Fruit fly (Drosophila melanogaster) whole organism, embryonic: ENCODE measurements around the gene Mtr3.
A peak's percentile ranks its signal among the peaks of the same experiment; 100 is the strongest.

Experiments
- ATbp ChIP-seq: fragments of 200-800 bp; sonication (Bioruptor generic); optimal IDR thresholded peaks from 2 replicates; lab custom pipeline; 2017; ENCODE audit warnings: missing biosample characterization, mild to moderate bottlenecking, missing genetic modification characterization, missing genetic modification reagents
- Adf1 ChIP-seq: fragments of 200-800 bp; sonication (Bioruptor generic); IDR thresholded peaks from 2 replicates; pipeline ENCODE4 v1.3.6; 2022; ENCODE audit warnings: missing biosample characterization, missing genetic modification characterization
- B-H2 ChIP-seq: fragments of 200-800 bp; sonication (Bioruptor generic); optimal IDR thresholded peaks from 2 replicates; lab custom pipeline; 2018; ENCODE audit warnings: missing biosample characterization, mild to moderate bottlenecking, missing genetic modification characterization
- C15 ChIP-seq: fragments of 200-800 bp; sonication (Bioruptor generic); IDR thresholded peaks from 3 replicates; pipeline ENCODE4 v1.3.6; 2022; ENCODE audit warnings: missing biosample characterization, missing genetic modification characterization
- CG10147 ChIP-seq: fragments of 200-800 bp; sonication (Bioruptor generic); optimal IDR thresholded peaks from 2 replicates; lab custom pipeline; 2019; ENCODE audit warnings: missing biosample characterization, mild to moderate bottlenecking, missing genetic modification characterization, moderate library complexity
- CG10267 ChIP-seq: fragments of 200-800 bp; sonication (Bioruptor generic); optimal IDR thresholded peaks from 2 replicates; lab custom pipeline; 2018; ENCODE audit warnings: missing biosample characterization, mild to moderate bottlenecking, missing genetic modification characterization, moderate library complexity
- CG10321 ChIP-seq: fragments of 200-800 bp; sonication (Bioruptor generic); IDR thresholded peaks from 2 replicates; pipeline ENCODE4 v1.3.6; 2022; ENCODE audit warnings: missing biosample characterization, missing genetic modification characterization
- CG11247 ChIP-seq: fragments of 200-800 bp; sonication (Bioruptor generic); IDR thresholded peaks from 2 replicates; pipeline ENCODE4 v1.3.6; 2022; ENCODE audit warnings: missing biosample characterization, missing genetic modification characterization
- CG12659 ChIP-seq: fragments of 200-800 bp; sonication (Bioruptor generic); optimal IDR thresholded peaks from 3 replicates; lab custom pipeline; 2017; ENCODE audit warnings: mild to moderate bottlenecking, missing biosample characterization, missing genetic modification reagents, missing genetic modification characterization
- CG12744 ChIP-seq: fragments of 200-800 bp; sonication (Bioruptor generic); optimal IDR thresholded peaks from 2 replicates; lab custom pipeline; 2016; ENCODE audit warnings: missing biosample characterization, missing genetic modification characterization
- CG14050 ChIP-seq: fragments of 200-800 bp; sonication (Bioruptor generic); IDR thresholded peaks from 3 replicates; pipeline ENCODE4 v1.3.6; 2022; ENCODE audit warnings: missing biosample characterization, missing genetic modification characterization
- CG15011 ChIP-seq: fragments of 200-800 bp; sonication (Bioruptor generic); optimal IDR thresholded peaks from 3 replicates; lab custom pipeline; 2018; ENCODE audit warnings: missing biosample characterization, mild to moderate bottlenecking, missing genetic modification characterization
- CG1647 ChIP-seq: fragments of 200-800 bp; sonication (Bioruptor generic); optimal IDR thresholded peaks from 3 replicates; lab custom pipeline; 2016; ENCODE audit warnings: missing biosample characterization, missing genetic modification characterization
- CG17802 ChIP-seq: fragments of 200-800 bp; sonication (Bioruptor generic); optimal IDR thresholded peaks from 2 replicates; lab custom pipeline; 2018; ENCODE audit warnings: missing biosample characterization, mild to moderate bottlenecking, missing genetic modification characterization, moderate library complexity
- CG17829 ChIP-seq: fragments of 200-800 bp; optimal IDR thresholded peaks from 2 replicates; lab custom pipeline; 2019; ENCODE audit warnings: missing biosample characterization, mild to moderate bottlenecking, missing genetic modification characterization, moderate library complexity
- CG1832 ChIP-seq: fragments of 200-800 bp; sonication (Bioruptor generic); optimal IDR thresholded peaks from 2 replicates; lab custom pipeline; 2017; ENCODE audit warnings: missing biosample characterization, mild to moderate bottlenecking, missing genetic modification characterization, inconsistent platforms
- CG31441 ChIP-seq: fragments of 200-800 bp; sonication (Bioruptor generic); IDR thresholded peaks from 2 replicates; pipeline ENCODE4 v1.3.6; 2022; ENCODE audit warnings: missing biosample characterization, missing genetic modification characterization
- CG4820 ChIP-seq: fragments of 200-800 bp; sonication (Bioruptor generic); optimal IDR thresholded peaks from 3 replicates; lab custom pipeline; 2016; ENCODE audit warnings: missing biosample characterization, missing genetic modification characterization
- CG8478 ChIP-seq: fragments of >200 bp; optimal IDR thresholded peaks from 2 replicates; lab custom pipeline; 2018
- CG9727 ChIP-seq: fragments of 200-800 bp; sonication (Bioruptor generic); optimal IDR thresholded peaks from 3 replicates; lab custom pipeline; 2017; ENCODE audit warnings: missing biosample characterization, mild to moderate bottlenecking, missing genetic modification characterization
- E2f2 ChIP-seq: fragments of 200-800 bp; sonication (Bioruptor generic); IDR thresholded peaks from 2 replicates; pipeline ENCODE4 v1.3.6; 2022; ENCODE audit warnings: missing biosample characterization, missing genetic modification characterization
- Hr3 ChIP-seq: fragments of 200-800 bp; sonication (Bioruptor generic); optimal IDR thresholded peaks from 3 replicates; lab custom pipeline; 2016; ENCODE audit warnings: missing biosample characterization, missing genetic modification characterization
- Hr39 ChIP-seq: fragments of >200 bp; optimal IDR thresholded peaks from 2 replicates; lab custom pipeline; 2017
- Hr51 ChIP-seq, 2 experiments: fragments of 200-800 bp; sonication (Bioruptor generic); optimal IDR thresholded peaks; 2 replicates in 1 of 2; 3 replicates in 1 of 2; lab custom pipeline; 2016 to 2018; ENCODE audit warnings: missing biosample characterization in 2 of 2, missing genetic modification characterization in 2 of 2, mild to moderate bottlenecking in 1 of 2, moderate library complexity in 1 of 2
- Hr78 ChIP-seq, 2 experiments: fragments of 200-800 bp in 1 of 2; fragments of >200 bp in 1 of 2; sonication (Bioruptor generic) in 1 of 2; optimal IDR thresholded peaks; 2 replicates each; lab custom pipeline; 2017 to 2019; ENCODE audit warnings: missing biosample characterization in 2 of 2, missing genetic modification characterization in 2 of 2, mild to moderate bottlenecking in 1 of 2, moderate library complexity in 1 of 2
- Hsf ChIP-seq: fragments of 200-800 bp; sonication (Bioruptor generic); optimal IDR thresholded peaks from 3 replicates; lab custom pipeline; 2016; ENCODE audit warnings: missing biosample characterization, missing genetic modification characterization
- Sox100B ChIP-seq: fragments of 200-800 bp; sonication (Bioruptor generic); optimal IDR thresholded peaks from 3 replicates; lab custom pipeline; 2018; ENCODE audit warnings: missing biosample characterization, mild to moderate bottlenecking, missing genetic modification characterization
- Taf1 ChIP-seq: fragments of 200-800 bp; sonication (Bioruptor generic); IDR thresholded peaks from 2 replicates; pipeline ENCODE4 v1.3.6; 2022; ENCODE audit warnings: missing biosample characterization, missing genetic modification characterization
- YL-1 ChIP-seq: fragments of 200-800 bp; sonication (Bioruptor generic); optimal IDR thresholded peaks from 3 replicates; lab custom pipeline; 2017; ENCODE audit warnings: missing biosample characterization, mild to moderate bottlenecking, missing genetic modification characterization
- bbx ChIP-seq: fragments of 200-800 bp; sonication (Bioruptor generic); IDR thresholded peaks from 2 replicates; pipeline ENCODE4 v1.3.6; 2022; ENCODE audit warnings: missing biosample characterization, missing genetic modification characterization; ENCODE audit not compliant: partially characterized antibody
- bowl ChIP-seq: fragments of 200-800 bp; sonication (Bioruptor generic); IDR thresholded peaks from 2 replicates; pipeline ENCODE4 v1.3.6; 2022; ENCODE audit warnings: missing biosample characterization, missing genetic modification characterization
- corto ChIP-seq: fragments of 200-800 bp; sonication (Bioruptor generic); optimal IDR thresholded peaks from 2 replicates; lab custom pipeline; 2016; ENCODE audit warnings: missing biosample characterization, mild to moderate bottlenecking, missing genetic modification characterization, moderate library complexity
- croc ChIP-seq: fragments of 200-800 bp; sonication (Bioruptor generic); conservative IDR thresholded peaks from 3 replicates; pipeline ENCODE4 v1.3.6; 2022; ENCODE audit warnings: missing biosample characterization, missing genetic modification characterization
- eve ChIP-seq, 2 experiments: fragments of >200 bp; optimal IDR thresholded peaks; 2 replicates each; lab custom pipeline; 2017; ENCODE audit warnings: missing biosample characterization in 2 of 2, missing genetic modification characterization in 2 of 2
- fd96Cb ChIP-seq: fragments of 200-800 bp; sonication (Bioruptor generic); optimal IDR thresholded peaks from 2 replicates; lab custom pipeline; 2018; ENCODE audit warnings: missing biosample characterization, mild to moderate bottlenecking, missing genetic modification characterization, moderate library complexity
- hb ChIP-seq: fragments of 200-800 bp; sonication (Bioruptor generic); IDR thresholded peaks from 3 replicates; pipeline ENCODE4 v1.3.6; 2022; ENCODE audit warnings: missing biosample characterization, missing genetic modification characterization; ENCODE audit not compliant: partially characterized antibody
- ind ChIP-seq: fragments of 200-800 bp; sonication (Bioruptor generic); optimal IDR thresholded peaks from 3 replicates; lab custom pipeline; 2016; ENCODE audit warnings: missing biosample characterization, missing genetic modification characterization
- lmd ChIP-seq: fragments of 200-800 bp; sonication (Bioruptor generic); IDR thresholded peaks from 2 replicates; pipeline ENCODE4 v1.3.6; 2022; ENCODE audit warnings: missing biosample characterization, missing genetic modification characterization
- pfk ChIP-seq: fragments of 200-800 bp; sonication (Bioruptor generic); optimal IDR thresholded peaks from 2 replicates; lab custom pipeline; 2018; ENCODE audit warnings: missing biosample characterization, mild to moderate bottlenecking, missing genetic modification characterization, moderate library complexity
- pnt ChIP-seq: fragments of 200-800 bp; sonication (Bioruptor generic); optimal IDR thresholded peaks from 3 replicates; lab custom pipeline; 2016; ENCODE audit warnings: missing biosample characterization, missing genetic modification characterization
- ranshi ChIP-seq: fragments of 200-800 bp; sonication (Bioruptor generic); IDR thresholded peaks from 2 replicates; pipeline ENCODE4 v1.3.6; 2022; ENCODE audit warnings: missing biosample characterization, missing genetic modification characterization
- sd ChIP-seq: fragments of 200-800 bp; sonication (Bioruptor generic); optimal IDR thresholded peaks from 3 replicates; lab custom pipeline; 2018; ENCODE audit warnings: missing biosample characterization, mild to moderate bottlenecking, missing genetic modification characterization, moderate library complexity
- sima ChIP-seq: fragments of 200-800 bp; sonication (Bioruptor generic); optimal IDR thresholded peaks from 2 replicates; lab custom pipeline; 2016; ENCODE audit warnings: missing biosample characterization, missing genetic modification characterization
- trem ChIP-seq: fragments of 200-800 bp; optimal IDR thresholded peaks from 3 replicates; lab custom pipeline; 2019; ENCODE audit warnings: missing biosample characterization, mild to moderate bottlenecking, missing genetic modification characterization, moderate library complexity
- trh ChIP-seq: fragments of 200-800 bp; sonication (Bioruptor generic); optimal IDR thresholded peaks from 2 replicates; lab custom pipeline; 2016; ENCODE audit warnings: missing biosample characterization, missing genetic modification characterization
- tup ChIP-seq: fragments of 200-800 bp; sonication (Bioruptor generic); optimal IDR thresholded peaks from 2 replicates; lab custom pipeline; 2016; ENCODE audit warnings: missing biosample characterization, mild to moderate bottlenecking, missing genetic modification characterization, moderate library complexity
- twi ChIP-seq: fragments of 200-800 bp; optimal IDR thresholded peaks from 2 replicates; lab custom pipeline; 2019; ENCODE audit warnings: missing biosample characterization, mild to moderate bottlenecking, missing genetic modification characterization, moderate library complexity
- wdn ChIP-seq: fragments of 200-800 bp; sonication (Bioruptor generic); IDR thresholded peaks from 2 replicates; pipeline ENCODE4 v1.3.6; 2022; ENCODE audit warnings: missing biosample characterization, missing genetic modification characterization
- zfh2 ChIP-seq: fragments of 200-800 bp; sonication (Bioruptor generic); optimal IDR thresholded peaks from 2 replicates; lab custom pipeline; 2016; ENCODE audit warnings: missing biosample characterization, missing genetic modification characterization

Mtr3 gene

dm6 chr3L:19902560-19903399 is 10.7 kb downstream of the Mtr3 start (continued):
- TF ChIP-seq CG10321 (GFP tag; lab: Robert Waterston, UW) (peak; percentile 76), CG14050 (GFP tag; lab: Robert Waterston, UW) (peak; percentile 93), Hsf (peak; percentile 96), Sox100B (GFP tag; lab: Kevin White, UChicago) (peak; percentile 83), YL-1 (GFP tag; lab: Kevin White, UChicago) (peak; percentile 55), CG15011 (GFP tag; lab: Kevin White, UChicago) (peak; percentile 88), hb (no peak), CG31441 (peak; percentile 92), CG12659 (GFP tag; lab: Kevin White, UChicago) (peak; percentile 97), sima (GFP tag; lab: Kevin White, UChicago) (peak; percentile 92), CG1832 (no peak), CG10147 (GFP tag; lab: Kevin White, UChicago) (peak; percentile 92), trem (tag; lab: Kevin White, UChicago) (peak; percentile 81), B-H2 (GFP tag; lab: Kevin White, UChicago) (peak; percentile 50), ind (GFP tag; lab: Kevin White, UChicago) (peak; percentile 97), bowl (GFP tag; lab: Robert Waterston, UW) (peak; percentile 86), tup (GFP tag; lab: Kevin White, UChicago) (peak; percentile 90), CG11247 (GFP tag; lab: Robert Waterston, UW) (peak; percentile 90), Hr3 (peak; percentile 92), corto (peak; percentile 97), CG1647 (GFP tag; lab: Kevin White, UChicago) (peak; percentile 87), Taf1 (GFP tag; lab: Robert Waterston, UW) (peak; percentile 85), CG17829 (tag; lab: Kevin White, UChicago) (peak; percentile 87), pfk (GFP tag; lab: Kevin White, UChicago) (peak; percentile 74), Hr51 (GFP tag; optimal IDR thresholded peaks at IDR 0.05; lab: Kevin White, UChicago) (peak; percentile 96), E2f2 (peak; percentile 79), Hr39 (lab: Kevin White, UChicago) (no peak), wdn (peak; percentile 94), croc (GFP tag; lab: Robert Waterston, UW) (peak; percentile 86), fd96Cb (tag; lab: Kevin White, UChicago) (peak; percentile 87), zfh2 (GFP tag; lab: Kevin White, UChicago) (peak; percentile 97), ATbp (peak; percentile 85), sd (tag; lab: Kevin White, UChicago) (peak; percentile 79), CG9727 (GFP tag; lab: Kevin White, UChicago) (peak; percentile 91), C15 (GFP tag; lab: Robert Waterston, UW) (0 out of 3 replicates have a peak, but pooled peaks have one; percentile 50), Adf1 (GFP tag; lab: Robert Waterston, UW) (peak; percentile 78), twi (tag; lab: Kevin White, UChicago) (peak; percentile 79), CG12744 (peak; percentile 92), lmd (GFP tag; lab: Robert Waterston, UW) (peak; percentile 97), CG8478 (no peak), ranshi (GFP tag; lab: Robert Waterston, UW) (peak; percentile 86; the same call in 1 of the 2 replicates), CG17802 (tag; lab: Kevin White, UChicago) (peak; percentile 65), eve (GFP tag; optimal IDR thresholded peaks at IDR 0.05; lab: Kevin White, UChicago) (peak in 1 of 2 experiments; percentile 96), bbx (GFP tag; lab: Robert Waterston, UW) (no peak), pnt (GFP tag; lab: Kevin White, UChicago) (peak; percentile 87), Hr78 (GFP tag; optimal IDR thresholded peaks at IDR 0.05; lab: Kevin White, UChicago) (peak in 1 of 2 experiments; percentile 77), CG10267 (tag; lab: Kevin White, UChicago) (peak; percentile 69), trh (GFP tag; lab: Kevin White, UChicago) (peak; percentile 84), CG4820 (GFP tag; lab: Kevin White, UChicago) (peak; percentile 78)
